Worm (Caenorhabditis elegans) whole organism, L4/young adult: ENCODE measurements around the gene F40G12.11.

Experiments
- W03F9.2 ChIP-seq: fragments of 150-350 bp; optimal IDR thresholded peaks from 2 replicates; lab custom pipeline; 2014; ENCODE audit warnings: missing biosample characterization, missing genetic modification characterization
- dao-5 ChIP-seq: sonication (generic microtip); optimal IDR thresholded peaks from 2 replicates; lab custom pipeline; 2016; ENCODE audit warnings: missing genotype, missing genetic modification characterization, moderate library complexity, missing compliant biosample characterization
- him-1 ChIP-seq: sonication (generic microtip); optimal IDR thresholded peaks from 2 replicates; lab custom pipeline; 2016; ENCODE audit warnings: missing genotype, missing genetic modification reagents, missing genetic modification characterization, missing compliant biosample characterization

DNA sequence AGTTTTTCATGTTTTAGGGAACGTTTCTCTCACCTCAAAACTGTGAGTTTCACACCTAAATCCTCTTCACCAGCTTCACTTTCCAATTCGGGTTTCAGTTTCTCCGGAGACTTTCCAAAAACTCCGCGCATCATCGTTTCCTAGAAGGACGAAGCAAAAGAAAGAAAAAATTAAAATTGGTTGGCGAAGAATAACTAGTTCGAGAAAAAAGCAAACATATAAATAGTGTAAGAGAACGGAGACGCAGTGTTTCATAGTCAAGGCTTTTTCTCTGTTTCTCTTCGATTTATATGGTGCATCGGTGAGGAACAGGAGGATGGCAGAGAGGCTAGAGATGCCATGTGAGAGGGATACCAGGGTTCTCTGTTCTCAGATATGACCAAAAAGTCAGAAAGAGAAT lies 36.8 kb downstream of the F40G12.11 start, which contains the start of gene F47B8.3:
- no peak for TF ChIP-seq him-1 (tag; lab: Kevin White, UChicago)
- TF ChIP-seq dao-5 (tag; lab: Kevin White, UChicago), result no peak
- TF ChIP-seq W03F9.2 (tag; lab: Kevin White, UChicago), result no peak
